Fruit fly (Drosophila melanogaster) whole organism, prepupa: ENCODE measurements around the gene Dhc93AB.

Experiments
- CG4318 ChIP-seq: fragments of 200-800 bp; sonication (Bioruptor generic); optimal IDR thresholded peaks from 3 replicates; lab custom pipeline; 2017; ENCODE audit warnings: missing biosample characterization, mild to moderate bottlenecking, missing genetic modification characterization
- Lpt ChIP-seq: fragments of 200-800 bp; sonication (Bioruptor generic); optimal IDR thresholded peaks from 3 replicates; lab custom pipeline; 2016; ENCODE audit warnings: missing biosample characterization, missing genetic modification characterization
- vri ChIP-seq: fragments of 200-800 bp; sonication (Bioruptor generic); optimal IDR thresholded peaks from 3 replicates; lab custom pipeline; 2016; ENCODE audit warnings: missing biosample characterization, mild to moderate bottlenecking, missing genetic modification characterization

DNA sequence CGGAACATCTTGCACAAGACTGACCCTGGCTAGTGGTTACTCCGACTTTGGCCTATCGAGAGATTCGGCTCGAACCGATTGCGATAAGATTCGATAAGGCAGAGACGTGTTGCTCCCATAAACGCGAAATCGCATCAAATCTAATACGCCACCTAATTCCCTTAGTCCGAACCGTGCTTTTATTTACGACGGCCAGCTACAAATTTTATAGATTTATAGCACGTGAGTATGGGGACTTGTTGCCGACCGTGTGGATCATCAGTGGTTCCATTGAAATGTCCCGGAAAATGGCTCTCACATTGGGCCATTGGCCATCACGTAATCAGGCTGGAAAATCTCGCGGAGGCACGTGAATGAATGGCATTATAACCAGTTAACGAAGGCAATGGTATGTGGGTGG, 35.3 kb downstream of the Dhc93AB start, which contains the start of gene Alp5:
- no peak for TF ChIP-seq Lpt
- TF ChIP-seq vri, result no peak
- TF ChIP-seq CG4318, result no peak
